Worm (Caenorhabditis elegans) whole organism, L4 larva: ENCODE data around the gene hyl-1.

Experiments
- D1046.2 ChIP-seq: fragments of 200-800 bp; sonication (Bioruptor generic); IDR thresholded peaks from 2 replicates; pipeline ENCODE4 v1.3.6; 2022; ENCODE audit warnings: missing genetic modification characterization, missing compliant biosample characterization
- F10B5.3 ChIP-seq: sonication (generic microtip); optimal IDR thresholded peaks from 2 replicates; lab custom pipeline; 2016; ENCODE audit warnings: mild to moderate bottlenecking, missing genetic modification characterization, missing compliant biosample characterization
- F37D6.2 ChIP-seq: sonication (generic microtip); optimal IDR thresholded peaks from 2 replicates; lab custom pipeline; 2016; ENCODE audit warnings: mild to moderate bottlenecking, missing genetic modification characterization, missing compliant biosample characterization
- F44E2.7 ChIP-seq: fragments of 200-800 bp; sonication (Bioruptor generic); IDR thresholded peaks from 2 replicates; pipeline ENCODE4 v2.1.2; 2022; ENCODE audit warnings: missing genetic modification characterization, missing compliant biosample characterization
- Y105C5A.15 ChIP-seq: fragments of 200-800 bp; sonication (Bioruptor generic); IDR thresholded peaks from 2 replicates; pipeline ENCODE4 v1.3.6; 2022; ENCODE audit warnings: missing genetic modification characterization, missing compliant biosample characterization
- Y48G9A.11 ChIP-seq: fragments of 200-800 bp; sonication (Bioruptor generic); IDR thresholded peaks from 2 replicates; pipeline ENCODE4 v1.3.6; 2022; ENCODE audit warnings: missing genetic modification reagents, missing genetic modification characterization, missing compliant biosample characterization
- Y5F2A.4 ChIP-seq: fragments of 200-800 bp; sonication (Bioruptor generic); optimal IDR thresholded peaks from 2 replicates; lab custom pipeline; 2018; ENCODE audit warnings: mild to moderate bottlenecking, missing genetic modification characterization, missing compliant biosample characterization
- ZK546.5 ChIP-seq, 2 experiments: sonication (generic microtip); optimal IDR thresholded peaks; 2 replicates each; lab custom pipeline; 2017; ENCODE audit warnings: missing biosample characterization in 2 of 2, missing genetic modification characterization in 2 of 2
- aly-2 ChIP-seq: sonication (generic microtip); optimal IDR thresholded peaks from 2 replicates; lab custom pipeline; 2018; ENCODE audit warnings: missing biosample characterization, missing genetic modification characterization
- ama-1 ChIP-seq: fragments of 150-350 bp; optimal IDR thresholded peaks from 2 replicates; lab custom pipeline; 2014; ENCODE audit warnings: inconsistent platforms, mixed read lengths
- arid-1 ChIP-seq: fragments of 200-800 bp; sonication (Bioruptor generic); conservative IDR thresholded peaks from 2 replicates; pipeline ENCODE4 v1.3.6; 2022; ENCODE audit warnings: missing genetic modification reagents, missing genetic modification characterization, missing compliant biosample characterization
- ceh-28 ChIP-seq: fragments of 150-350 bp; optimal IDR thresholded peaks from 2 replicates; lab custom pipeline; 2014; ENCODE audit warnings: missing biosample characterization, missing genetic modification reagents, missing genetic modification characterization
- ces-1 ChIP-seq: fragments of 150-350 bp; sonication (generic microtip); optimal IDR thresholded peaks from 4 replicates; lab custom pipeline; 2014; ENCODE audit warnings: missing biosample characterization, missing genetic modification reagents, missing genetic modification characterization
- cey-2 ChIP-seq: sonication (generic microtip); optimal IDR thresholded peaks from 3 replicates; lab custom pipeline; 2017; ENCODE audit warnings: missing genetic modification characterization, mild to moderate bottlenecking, missing compliant biosample characterization, antibody characterized with exemption, borderline replicate concordance; ENCODE audit not compliant: insufficient read depth
- dmd-6 ChIP-seq: fragments of 200-800 bp; sonication (Bioruptor generic); IDR thresholded peaks from 2 replicates; pipeline ENCODE4 v1.3.6; 2022; ENCODE audit warnings: missing genetic modification reagents, missing genetic modification characterization, missing compliant biosample characterization
- dve-1 ChIP-seq: sonication (generic microtip); optimal IDR thresholded peaks from 2 replicates; lab custom pipeline; 2017; ENCODE audit warnings: antibody characterized with exemption, mild to moderate bottlenecking, missing genetic modification characterization, missing compliant biosample characterization; ENCODE audit not compliant: insufficient read depth
- egl-27 ChIP-seq: sonication (generic microtip); optimal IDR thresholded peaks from 3 replicates; lab custom pipeline; 2017; ENCODE audit warnings: missing biosample characterization, missing genetic modification reagents, missing genetic modification characterization
- fos-1 ChIP-seq: fragments of 150-350 bp; optimal IDR thresholded peaks from 2 replicates; lab custom pipeline; 2014; ENCODE audit warnings: missing biosample characterization, missing genetic modification characterization
- hlh-11 ChIP-seq: fragments of 200-800 bp; sonication (Bioruptor generic); optimal IDR thresholded peaks from 2 replicates; lab custom pipeline; 2018; ENCODE audit warnings: mild to moderate bottlenecking, missing genetic modification characterization, missing compliant biosample characterization
- hlh-30 ChIP-seq: sonication (generic microtip); optimal IDR thresholded peaks from 2 replicates; lab custom pipeline; 2017; ENCODE audit warnings: antibody characterized with exemption, mild to moderate bottlenecking, missing genetic modification characterization, missing compliant biosample characterization; ENCODE audit not compliant: insufficient read depth
- hmg-1.1 ChIP-seq: fragments of 200-800 bp; sonication (Bioruptor generic); IDR thresholded peaks from 2 replicates; pipeline ENCODE4 v1.3.6; 2022; ENCODE audit warnings: missing genetic modification reagents, missing genetic modification characterization, missing compliant biosample characterization
- jun-1 ChIP-seq: fragments of 150-350 bp; optimal IDR thresholded peaks from 2 replicates; lab custom pipeline; 2014; ENCODE audit warnings: missing biosample characterization, missing genetic modification reagents, missing genetic modification characterization
- lin-15B ChIP-seq: fragments of 150-350 bp; sonication (generic microtip); optimal IDR thresholded peaks from 3 replicates; lab custom pipeline; 2014; ENCODE audit warnings: missing biosample characterization, missing genetic modification characterization
- lin-38 ChIP-seq: fragments of 200-800 bp; sonication (Bioruptor generic); IDR thresholded peaks from 2 replicates; pipeline ENCODE4 v1.3.6; 2022; ENCODE audit warnings: missing genetic modification reagents, missing genetic modification characterization, missing compliant biosample characterization
- lin-39 ChIP-seq: fragments of 150-350 bp; optimal IDR thresholded peaks from 2 replicates; lab custom pipeline; 2014; ENCODE audit warnings: missing biosample characterization, missing genetic modification reagents, missing genetic modification characterization
- lir-3 ChIP-seq: sonication (generic microtip); optimal IDR thresholded peaks from 2 replicates; lab custom pipeline; 2016; ENCODE audit warnings: mild to moderate bottlenecking, missing genetic modification characterization, missing compliant biosample characterization
- mdl-1 ChIP-seq, 2 experiments: fragments of 150-350 bp in 1 of 2; sonication (generic microtip) in 1 of 2; optimal IDR thresholded peaks; 2 replicates each; lab custom pipeline; 2014 to 2017; ENCODE audit warnings: missing biosample characterization in 2 of 2, missing genetic modification characterization in 2 of 2
- mdt-29 ChIP-seq: fragments of 200-800 bp; sonication (Bioruptor generic); IDR thresholded peaks from 2 replicates; pipeline ENCODE4 v1.3.6; 2022; ENCODE audit warnings: missing genetic modification reagents, missing genetic modification characterization, missing compliant biosample characterization
- mes-2 ChIP-seq: sonication (generic microtip); optimal IDR thresholded peaks from 2 replicates; lab custom pipeline; 2016; ENCODE audit warnings: missing genotype, mild to moderate bottlenecking, missing genetic modification characterization, missing compliant biosample characterization; ENCODE audit not compliant: poor library complexity, severe bottlenecking
- mxl-3 ChIP-seq: fragments of 200-800 bp; sonication (Bioruptor generic); optimal IDR thresholded peaks from 2 replicates; lab custom pipeline; 2018; ENCODE audit warnings: mild to moderate bottlenecking, missing genetic modification characterization, missing compliant biosample characterization
- nhr-11 ChIP-seq: fragments of 150-350 bp; optimal IDR thresholded peaks from 2 replicates; lab custom pipeline; 2014; ENCODE audit warnings: missing biosample characterization, missing genetic modification characterization
- nhr-111 ChIP-seq: fragments of 200-800 bp; sonication (Bioruptor generic); optimal IDR thresholded peaks from 2 replicates; lab custom pipeline; 2018; ENCODE audit warnings: mild to moderate bottlenecking, missing genetic modification characterization, missing compliant biosample characterization
- nhr-25 ChIP-seq: sonication (generic microtip); optimal IDR thresholded peaks from 2 replicates; lab custom pipeline; 2017; ENCODE audit warnings: missing genetic modification characterization, mild to moderate bottlenecking, missing compliant biosample characterization, antibody characterized with exemption, moderate library complexity, borderline replicate concordance; ENCODE audit not compliant: insufficient read depth
- nhr-28 ChIP-seq: fragments of 150-350 bp; optimal IDR thresholded peaks from 2 replicates; lab custom pipeline; 2014; ENCODE audit warnings: missing biosample characterization, missing genetic modification characterization
- nhr-41 ChIP-seq: fragments of 200-800 bp; sonication (Bioruptor generic); IDR thresholded peaks from 2 replicates; pipeline ENCODE4 v1.3.6; 2022; ENCODE audit warnings: missing genetic modification reagents, missing genetic modification characterization, missing compliant biosample characterization
- nhr-48 ChIP-seq: sonication (generic microtip); optimal IDR thresholded peaks from 2 replicates; lab custom pipeline; 2016; ENCODE audit warnings: mild to moderate bottlenecking, missing genetic modification characterization, missing compliant biosample characterization
- nhr-6 ChIP-seq: fragments of 150-350 bp; optimal IDR thresholded peaks from 2 replicates; lab custom pipeline; 2014; ENCODE audit warnings: missing biosample characterization, missing genetic modification characterization
- nhr-76 ChIP-seq: fragments of 150-350 bp; optimal IDR thresholded peaks from 2 replicates; lab custom pipeline; 2014; ENCODE audit warnings: missing biosample characterization, missing genetic modification characterization
- nhr-77 ChIP-seq: fragments of 150-350 bp; optimal IDR thresholded peaks from 2 replicates; lab custom pipeline; 2014; ENCODE audit warnings: missing biosample characterization, missing genetic modification characterization
- set-16 ChIP-seq: fragments of 200-800 bp; sonication (Bioruptor generic); IDR thresholded peaks from 2 replicates; pipeline ENCODE4 v1.3.6; 2022; ENCODE audit warnings: missing genetic modification reagents, missing genetic modification characterization, missing compliant biosample characterization
- spr-1 ChIP-seq: sonication (generic microtip); optimal IDR thresholded peaks from 2 replicates; lab custom pipeline; 2016; ENCODE audit warnings: mild to moderate bottlenecking, missing genetic modification characterization, missing compliant biosample characterization
- spr-3 ChIP-seq: fragments of 200-800 bp; sonication (Bioruptor generic); optimal IDR thresholded peaks from 2 replicates; lab custom pipeline; 2018; ENCODE audit warnings: mild to moderate bottlenecking, missing genetic modification characterization, missing compliant biosample characterization
- unc-130 ChIP-seq: sonication (generic microtip); optimal IDR thresholded peaks from 2 replicates; lab custom pipeline; 2016; ENCODE audit warnings: missing genetic modification reagents, missing genetic modification characterization, missing compliant biosample characterization
- unc-39 ChIP-seq: sonication (generic microtip); optimal IDR thresholded peaks from 2 replicates; lab custom pipeline; 2017; ENCODE audit warnings: missing biosample characterization, missing genetic modification characterization
- unc-62 ChIP-seq, 3 experiments: fragments of 150-350 bp in 1 of 3; sonication (generic microtip); optimal IDR thresholded peaks in 2 of 3; peaks in 1 of 3; 1 replicate in 1 of 3; 2 replicates in 2 of 3; lab custom pipeline; 2014 to 2017; ENCODE audit warnings: missing biosample characterization in 3 of 3, missing genetic modification characterization in 3 of 3, missing genetic modification reagents in 3 of 3, missing genotype in 1 of 3
- vab-7 ChIP-seq: fragments of 200-800 bp; sonication (Bioruptor generic); IDR thresholded peaks from 2 replicates; pipeline ENCODE4 v1.3.6; 2022; ENCODE audit warnings: missing genetic modification reagents, missing genetic modification characterization, missing compliant biosample characterization
- zag-1 ChIP-seq: fragments of 150-350 bp; optimal IDR thresholded peaks from 2 replicates; lab custom pipeline; 2014; ENCODE audit warnings: missing biosample characterization, missing genetic modification characterization
- zfp-2 ChIP-seq: sonication (generic microtip); optimal IDR thresholded peaks from 2 replicates; lab custom pipeline; 2016; ENCODE audit warnings: mild to moderate bottlenecking, missing genetic modification characterization, missing compliant biosample characterization
- zip-2 ChIP-seq: fragments of 150-350 bp; optimal IDR thresholded peaks from 2 replicates; lab custom pipeline; 2014; ENCODE audit warnings: missing biosample characterization, missing genetic modification characterization
- ztf-7 ChIP-seq: fragments of 150-350 bp; optimal IDR thresholded peaks from 2 replicates; lab custom pipeline; 2014; ENCODE audit warnings: missing biosample characterization, missing genetic modification characterization

Gene hyl-1

DNA sequence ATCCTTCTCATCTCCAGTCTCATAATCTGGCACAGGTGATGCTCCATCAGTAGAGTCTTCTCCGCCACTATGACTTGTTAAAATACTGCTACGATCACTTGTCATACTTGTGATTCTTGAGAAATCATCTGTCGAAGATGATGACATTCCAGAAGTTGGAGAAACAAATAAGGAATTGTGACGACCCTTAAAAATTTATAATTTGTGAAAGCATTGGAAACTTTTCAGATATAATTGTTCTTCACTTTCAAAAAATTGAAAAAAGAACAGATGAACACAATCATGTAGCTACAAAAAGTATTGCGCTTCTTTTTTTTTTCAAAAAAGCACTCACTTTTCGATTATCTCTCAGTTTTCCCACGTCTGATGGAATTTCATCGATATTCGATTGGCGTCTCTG lies 32.9 kb upstream of the hyl-1 start:
- TF ChIP-seq unc-62 (GFP tag; optimal IDR thresholded peaks at IDR 0.05 in 1 of 2; lab: Kevin White, UChicago), result peak in 1 of 2 experiments; percentile 95
- TF ChIP-seq unc-62 (tag; optimal IDR thresholded peaks at IDR 0.05; lab: Kevin White, UChicago), result no peak
- no peak for TF ChIP-seq ces-1 (GFP tag; lab: Kevin White, UChicago)

DNA sequence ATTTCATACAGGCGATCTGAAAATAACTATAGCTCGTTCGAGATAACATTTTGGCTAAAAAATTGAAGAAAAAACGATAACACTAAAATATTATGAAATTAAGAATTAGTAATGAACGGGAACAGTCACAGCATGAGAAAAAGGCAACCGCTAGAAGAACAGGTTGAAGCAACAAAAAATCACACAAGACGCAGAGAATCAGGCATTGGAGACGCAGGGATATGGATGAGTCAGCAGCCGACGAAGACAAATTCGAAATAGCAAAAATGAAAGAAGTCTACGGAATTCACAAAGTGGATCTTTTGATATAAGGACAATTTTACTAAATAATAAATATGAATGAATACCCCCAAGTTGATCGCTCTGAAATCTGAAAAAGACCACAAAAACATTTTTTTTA lies 28.4 kb upstream of the hyl-1 start, which contains the start of gene tag-77:
tag-77 (minus strand) TSS at position 15 of the 400 bp plus-strand sequence.
- no peak for TF ChIP-seq hlh-11
- no peak for TF ChIP-seq cey-2 (tag; lab: Kevin White, UChicago)
- TF ChIP-seq lin-15B, result no peak
- no peak for TF ChIP-seq nhr-111 (GFP tag; lab: Kevin White, UChicago)
- TF ChIP-seq nhr-41, result no peak
- TF ChIP-seq fos-1 (tag; lab: Kevin White, UChicago), result no peak
- TF ChIP-seq arid-1 (GFP tag; lab: Robert Waterston, UW), result peak; percentile 23; the same call in 1 of the 2 replicates
- no peak for TF ChIP-seq lin-38 (GFP tag; lab: Robert Waterston, UW)
- no peak for TF ChIP-seq ama-1 (lab: Kevin White, UChicago)
- no peak for TF ChIP-seq F44E2.7 (GFP tag; lab: Robert Waterston, UW)
- no peak for TF ChIP-seq aly-2 (tag; lab: Kevin White, UChicago)
- TF ChIP-seq nhr-28, result peak; percentile 26
- no peak for TF ChIP-seq mdt-29 (GFP tag; lab: Robert Waterston, UW)
- TF ChIP-seq dmd-6 (GFP tag; lab: Robert Waterston, UW), result no peak
- TF ChIP-seq unc-39 (tag; lab: Kevin White, UChicago), result no peak
- TF ChIP-seq nhr-11, result no peak
- no peak for TF ChIP-seq zag-1
- TF ChIP-seq vab-7, result no peak
- TF ChIP-seq D1046.2, result no peak
- TF ChIP-seq nhr-6 (tag; lab: Kevin White, UChicago), result peak; percentile 13
- TF ChIP-seq unc-130 (GFP tag; lab: Kevin White, UChicago), result no peak
- peak; percentile 36 for TF ChIP-seq hlh-30 (tag; lab: Kevin White, UChicago)
- no peak for TF ChIP-seq nhr-77 (tag; lab: Kevin White, UChicago)
- TF ChIP-seq mdl-1 (tag; optimal IDR thresholded peaks at IDR 0.05; lab: Kevin White, UChicago), result peak in 1 of 2 experiments; percentile 4
- no peak for TF ChIP-seq F37D6.2 (tag; lab: Kevin White, UChicago)
- no peak for TF ChIP-seq F10B5.3 (tag; lab: Kevin White, UChicago)
- no peak for TF ChIP-seq lin-39 (tag; lab: Kevin White, UChicago)
- TF ChIP-seq ceh-28, result no peak
- no peak for TF ChIP-seq nhr-48 (tag; lab: Kevin White, UChicago)
- no peak for TF ChIP-seq spr-3 (GFP tag; lab: Kevin White, UChicago)
- TF ChIP-seq dve-1 (tag; lab: Kevin White, UChicago), result peak; percentile 21
- TF ChIP-seq set-16 (GFP tag; lab: Robert Waterston, UW), result no peak
- TF ChIP-seq ZK546.5 (tag; optimal IDR thresholded peaks at IDR 0.05; lab: Kevin White, UChicago), result no peak
- TF ChIP-seq jun-1 (tag; lab: Kevin White, UChicago), result no peak
- no peak for TF ChIP-seq nhr-25
- TF ChIP-seq mes-2 (tag; lab: Kevin White, UChicago), result no peak
- TF ChIP-seq mxl-3 (GFP tag; lab: Kevin White, UChicago), result no peak
- TF ChIP-seq Y5F2A.4 (GFP tag; lab: Kevin White, UChicago), result no peak
- no peak for TF ChIP-seq ztf-7 (tag; lab: Kevin White, UChicago)
- TF ChIP-seq nhr-76 (tag; lab: Kevin White, UChicago), result no peak
- TF ChIP-seq zfp-2 (tag; lab: Kevin White, UChicago), result no peak
- no peak for TF ChIP-seq zip-2
- TF ChIP-seq hmg-1.1 (GFP tag; lab: Robert Waterston, UW), result no peak
- no peak for TF ChIP-seq egl-27 (tag; lab: Kevin White, UChicago)
- no peak for TF ChIP-seq lir-3
- no peak for TF ChIP-seq Y48G9A.11
- TF ChIP-seq spr-1 (tag; lab: Kevin White, UChicago), result no peak
- TF ChIP-seq Y105C5A.15 (GFP tag; lab: Robert Waterston, UW), result no peak
